Fruit fly (Drosophila melanogaster) whole organism, embryonic: ENCODE measurements around the gene CG10486.

Experiments used
- CG10462 ChIP-seq: fragments of 200-800 bp; sonication (Bioruptor generic); optimal IDR thresholded peaks from 2 replicates; lab custom pipeline; 2016; ENCODE audit warnings: missing biosample characterization, missing genetic modification characterization
- CG12071 ChIP-seq: fragments of 200-800 bp; sonication (Bioruptor generic); optimal IDR thresholded peaks from 3 replicates; lab custom pipeline; 2018; ENCODE audit warnings: missing biosample characterization, mild to moderate bottlenecking, missing genetic modification characterization
- CG12219 ChIP-seq: fragments of 200-800 bp; sonication (Bioruptor generic); optimal IDR thresholded peaks from 3 replicates; lab custom pipeline; 2018; ENCODE audit warnings: missing biosample characterization, mild to moderate bottlenecking, missing genetic modification characterization
- CG14014 ChIP-seq: fragments of 200-800 bp; sonication (Bioruptor generic); IDR thresholded peaks from 2 replicates; pipeline ENCODE4 v1.3.6; 2022; ENCODE audit warnings: missing biosample characterization, missing genetic modification characterization
- CG1647 ChIP-seq: fragments of 200-800 bp; sonication (Bioruptor generic); optimal IDR thresholded peaks from 3 replicates; lab custom pipeline; 2016; ENCODE audit warnings: missing biosample characterization, missing genetic modification characterization
- CG17186 ChIP-seq: fragments of 200-800 bp; sonication (Bioruptor generic); optimal IDR thresholded peaks from 3 replicates; lab custom pipeline; 2017; ENCODE audit warnings: missing biosample characterization, missing genetic modification reagents, missing genetic modification characterization
- CG17568 ChIP-seq: fragments of 200-800 bp; sonication (Bioruptor generic); optimal IDR thresholded peaks from 2 replicates; lab custom pipeline; 2018; ENCODE audit warnings: missing biosample characterization, mild to moderate bottlenecking, missing genetic modification characterization, moderate library complexity
- CG18011 ChIP-seq: fragments of 200-800 bp; sonication (Bioruptor generic); optimal IDR thresholded peaks from 2 replicates; lab custom pipeline; 2017; ENCODE audit warnings: missing biosample characterization, missing genetic modification characterization, mild to moderate bottlenecking, moderate library complexity, missing genotype
- CG3163 ChIP-seq: fragments of 200-800 bp; sonication (Bioruptor generic); optimal IDR thresholded peaks from 3 replicates; lab custom pipeline; 2016; ENCODE audit warnings: missing biosample characterization, missing genetic modification characterization
- CG32532 ChIP-seq: fragments of 200-800 bp; sonication (Bioruptor generic); IDR thresholded peaks from 2 replicates; pipeline ENCODE4 v1.3.6; 2022; ENCODE audit warnings: missing biosample characterization, missing genetic modification characterization
- CG34224 ChIP-seq: fragments of 200-800 bp; sonication (Bioruptor generic); IDR thresholded peaks from 3 replicates; pipeline ENCODE4 v1.3.6; 2022; ENCODE audit warnings: missing biosample characterization, missing genetic modification characterization; ENCODE audit not compliant: partially characterized antibody
- CG6791 ChIP-seq: fragments of 200-800 bp; sonication (Bioruptor generic); IDR thresholded peaks from 3 replicates; pipeline ENCODE4 v1.3.6; 2022; ENCODE audit warnings: missing biosample characterization, missing genetic modification characterization; ENCODE audit not compliant: partially characterized antibody
- CG6854 ChIP-seq: fragments of 200-800 bp; sonication (Bioruptor generic); optimal IDR thresholded peaks from 3 replicates; lab custom pipeline; 2017; ENCODE audit warnings: missing biosample characterization, mild to moderate bottlenecking, missing genetic modification characterization
- CG7372 ChIP-seq: fragments of 200-800 bp; sonication (Bioruptor generic); IDR thresholded peaks from 2 replicates; pipeline ENCODE4 v1.3.6; 2022; ENCODE audit warnings: missing biosample characterization, missing genetic modification characterization
- CG9876 ChIP-seq: fragments of 200-800 bp; sonication (Bioruptor generic); optimal IDR thresholded peaks from 2 replicates; lab custom pipeline; 2016; ENCODE audit warnings: missing biosample characterization, missing genetic modification characterization
- D ChIP-seq, 2 experiments: fragments of 200-800 bp in 1 of 2; fragments of >200 bp in 1 of 2; sonication (Bioruptor generic) in 1 of 2; optimal IDR thresholded peaks; 2 replicates in 1 of 2; 3 replicates in 1 of 2; lab custom pipeline; 2017; ENCODE audit warnings: mild to moderate bottlenecking in 1 of 2, missing biosample characterization in 1 of 2, missing genetic modification characterization in 1 of 2, missing genetic modification reagents in 1 of 2
- D19A ChIP-seq: fragments of 200-800 bp; optimal IDR thresholded peaks from 3 replicates; lab custom pipeline; 2019; ENCODE audit warnings: missing biosample characterization, mild to moderate bottlenecking, missing genetic modification characterization, moderate library complexity
- GATAe ChIP-seq: fragments of 200-800 bp; sonication (Bioruptor generic); conservative IDR thresholded peaks from 2 replicates; pipeline ENCODE4 v1.3.6; 2022; ENCODE audit warnings: missing biosample characterization, missing genetic modification characterization
- Hsf ChIP-seq: fragments of 200-800 bp; sonication (Bioruptor generic); optimal IDR thresholded peaks from 3 replicates; lab custom pipeline; 2016; ENCODE audit warnings: missing biosample characterization, missing genetic modification characterization
- Mrtf ChIP-seq: fragments of 200-800 bp; sonication (Bioruptor generic); IDR thresholded peaks from 3 replicates; pipeline ENCODE4 v1.3.6; 2022; ENCODE audit warnings: missing biosample characterization, missing genetic modification characterization
- NK7.1 ChIP-seq: fragments of 200-800 bp; sonication (Bioruptor generic); optimal IDR thresholded peaks from 3 replicates; lab custom pipeline; 2016; ENCODE audit warnings: missing biosample characterization, missing genetic modification characterization
- Optix ChIP-seq: fragments of 200-800 bp; sonication (Bioruptor generic); IDR thresholded peaks from 3 replicates; pipeline ENCODE4 v1.3.6; 2022; ENCODE audit warnings: missing biosample characterization, missing genetic modification characterization
- Pdp1 ChIP-seq, 2 experiments: fragments of 200-800 bp; sonication (Bioruptor generic); optimal IDR thresholded peaks; 3 replicates each; lab custom pipeline; 2016; ENCODE audit warnings: missing biosample characterization in 2 of 2, missing genetic modification characterization in 2 of 2, mild to moderate bottlenecking in 1 of 2, moderate library complexity in 1 of 2
- Sox102F ChIP-seq: fragments of 200-800 bp; sonication (Bioruptor generic); optimal IDR thresholded peaks from 2 replicates; lab custom pipeline; 2018; ENCODE audit warnings: missing biosample characterization, mild to moderate bottlenecking, missing genetic modification characterization, moderate library complexity
- Spps ChIP-seq: fragments of 200-800 bp; sonication (Bioruptor generic); optimal IDR thresholded peaks from 2 replicates; lab custom pipeline; 2018; ENCODE audit warnings: missing biosample characterization, mild to moderate bottlenecking, missing genetic modification characterization
- TFAM ChIP-seq: fragments of 200-800 bp; sonication (Bioruptor generic); optimal IDR thresholded peaks from 2 replicates; lab custom pipeline; 2017; ENCODE audit warnings: missing biosample characterization, missing genetic modification characterization, inconsistent platforms
- br ChIP-seq: fragments of >200 bp; optimal IDR thresholded peaks from 2 replicates; lab custom pipeline; 2017
- cato ChIP-seq: fragments of 200-800 bp; sonication (Bioruptor generic); optimal IDR thresholded peaks from 2 replicates; lab custom pipeline; 2016; ENCODE audit warnings: missing biosample characterization, missing genetic modification characterization, borderline replicate concordance
- cg ChIP-seq: fragments of 200-800 bp; sonication (Bioruptor generic); optimal IDR thresholded peaks from 3 replicates; lab custom pipeline; 2019; ENCODE audit warnings: missing biosample characterization, mild to moderate bottlenecking, missing genetic modification characterization, moderate library complexity
- crp ChIP-seq, 2 experiments: fragments of 200-800 bp; sonication (Bioruptor generic); optimal IDR thresholded peaks; 2 replicates in 1 of 2; 3 replicates in 1 of 2; lab custom pipeline; 2017; ENCODE audit warnings: missing biosample characterization in 2 of 2, missing genetic modification characterization in 2 of 2, mild to moderate bottlenecking in 1 of 2, moderate library complexity in 1 of 2
- da ChIP-seq: fragments of 200-800 bp; sonication (Bioruptor generic); optimal IDR thresholded peaks from 2 replicates; lab custom pipeline; 2016; ENCODE audit warnings: missing biosample characterization, missing genetic modification characterization
- disco-r ChIP-seq: fragments of 200-800 bp; sonication (Bioruptor generic); optimal IDR thresholded peaks from 2 replicates; lab custom pipeline; 2016; ENCODE audit warnings: missing biosample characterization, missing genetic modification characterization
- dm ChIP-seq: fragments of 200-800 bp; sonication (Bioruptor generic); optimal IDR thresholded peaks from 3 replicates; lab custom pipeline; 2016; ENCODE audit warnings: missing biosample characterization, missing genetic modification characterization
- ewg ChIP-seq: fragments of 200-800 bp; sonication (Bioruptor generic); optimal IDR thresholded peaks from 3 replicates; lab custom pipeline; 2017; ENCODE audit warnings: mild to moderate bottlenecking, missing biosample characterization, missing genetic modification reagents, missing genetic modification characterization
- fd3F ChIP-seq: fragments of 200-800 bp; sonication (Bioruptor generic); optimal IDR thresholded peaks from 2 replicates; lab custom pipeline; 2018; ENCODE audit warnings: missing biosample characterization, mild to moderate bottlenecking, missing genetic modification characterization, moderate library complexity
- gcm ChIP-seq: fragments of 200-800 bp; sonication (Bioruptor generic); optimal IDR thresholded peaks from 2 replicates; lab custom pipeline; 2019; ENCODE audit warnings: missing biosample characterization, mild to moderate bottlenecking, missing genetic modification characterization, moderate library complexity
- h ChIP-seq: fragments of >200 bp; optimal IDR thresholded peaks from 2 replicates; lab custom pipeline; 2017
- jing ChIP-seq: fragments of 200-800 bp; sonication (Bioruptor generic); optimal IDR thresholded peaks from 2 replicates; lab custom pipeline; 2018; ENCODE audit warnings: missing biosample characterization, mild to moderate bottlenecking, missing genetic modification characterization
- kni ChIP-seq: fragments of 200-800 bp; sonication (Bioruptor generic); optimal IDR thresholded peaks from 3 replicates; lab custom pipeline; 2017; ENCODE audit warnings: mild to moderate bottlenecking, missing biosample characterization, missing genetic modification reagents, missing genetic modification characterization
- lab ChIP-seq: fragments of 200-800 bp; sonication (Bioruptor generic); optimal IDR thresholded peaks from 3 replicates; lab custom pipeline; 2017; ENCODE audit warnings: missing biosample characterization, missing genetic modification characterization, mild to moderate bottlenecking, moderate library complexity, missing genetic modification reagents
- lola ChIP-seq, 3 experiments: fragments of >200 bp in 2 of 3; fragments of 200-800 bp in 1 of 3; sonication (Bioruptor generic) in 1 of 3; optimal IDR thresholded peaks; 2 replicates each; lab custom pipeline; 2017 to 2019; ENCODE audit warnings: missing biosample characterization in 3 of 3, missing genetic modification characterization in 3 of 3, mild to moderate bottlenecking in 1 of 3, moderate library complexity in 1 of 3
- luna ChIP-seq: fragments of 200-800 bp; sonication (Bioruptor generic); optimal IDR thresholded peaks from 2 replicates; lab custom pipeline; 2016; ENCODE audit warnings: missing biosample characterization, missing genetic modification characterization
- mirr ChIP-seq: fragments of 200-800 bp; sonication (Bioruptor generic); optimal IDR thresholded peaks from 3 replicates; lab custom pipeline; 2018; ENCODE audit warnings: missing biosample characterization, mild to moderate bottlenecking, missing genetic modification characterization
- pnt ChIP-seq: fragments of 200-800 bp; sonication (Bioruptor generic); optimal IDR thresholded peaks from 3 replicates; lab custom pipeline; 2016; ENCODE audit warnings: missing biosample characterization, missing genetic modification characterization
- sim ChIP-seq: fragments of 200-800 bp; sonication (Bioruptor generic); IDR thresholded peaks from 2 replicates; pipeline ENCODE4 v1.3.6; 2022; ENCODE audit warnings: missing biosample characterization, missing genetic modification characterization
- sob ChIP-seq: fragments of 200-800 bp; sonication (Bioruptor generic); IDR thresholded peaks from 2 replicates; pipeline ENCODE4 v1.3.6; 2022; ENCODE audit warnings: missing biosample characterization, missing genetic modification characterization
- tin ChIP-seq: fragments of 200-800 bp; sonication (Bioruptor generic); optimal IDR thresholded peaks from 3 replicates; lab custom pipeline; 2016; ENCODE audit warnings: missing biosample characterization, missing genetic modification characterization
- tna ChIP-seq: fragments of 200-800 bp; sonication (Bioruptor generic); IDR thresholded peaks from 2 replicates; pipeline ENCODE4 v1.3.6; 2022; ENCODE audit warnings: missing biosample characterization, missing genetic modification characterization; ENCODE audit not compliant: partially characterized antibody
- trem ChIP-seq: fragments of 200-800 bp; optimal IDR thresholded peaks from 3 replicates; lab custom pipeline; 2019; ENCODE audit warnings: missing biosample characterization, mild to moderate bottlenecking, missing genetic modification characterization, moderate library complexity
- wor ChIP-seq: fragments of 200-800 bp; sonication (Bioruptor generic); IDR thresholded peaks from 2 replicates; pipeline ENCODE4 v1.3.6; 2022; ENCODE audit warnings: missing biosample characterization, missing genetic modification characterization

The CG10486 gene

DNA sequence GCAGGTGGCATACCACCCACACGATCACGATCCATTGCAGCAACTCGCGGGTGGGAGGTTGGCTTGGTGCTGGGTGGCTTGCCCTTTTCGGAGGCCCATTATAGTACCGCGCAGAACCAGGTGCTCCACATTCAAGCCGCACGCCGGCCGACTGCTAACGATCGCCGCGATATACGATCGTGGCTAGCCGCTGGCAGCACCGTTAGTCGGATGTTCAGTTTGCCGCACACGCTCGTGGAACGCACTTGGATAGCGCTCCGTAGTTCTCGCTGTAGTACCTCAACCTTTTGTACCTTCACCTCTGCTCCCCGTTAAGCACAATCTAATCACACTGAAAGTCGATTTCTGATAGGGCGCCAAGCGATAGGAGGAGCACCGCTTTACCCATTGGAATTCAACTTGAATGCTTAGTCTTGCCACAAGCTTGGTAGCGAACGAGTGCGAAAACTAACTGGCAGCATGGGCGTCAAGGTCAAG is 17.2 kb upstream of the CG10486 start, which contains the start of gene CG33523 (continued):
- TF ChIP-seq D19A (tag; lab: Kevin White, UChicago) (no peak), TFAM (no peak), cato (GFP tag; lab: Kevin White, UChicago) (no peak), luna (GFP tag; lab: Kevin White, UChicago) (no peak), jing (GFP tag; lab: Kevin White, UChicago) (no peak), trem (tag; lab: Kevin White, UChicago) (no peak), CG6854 (GFP tag; lab: Kevin White, UChicago) (no peak), dm (GFP tag; lab: Kevin White, UChicago) (no peak), CG7372 (GFP tag; lab: Robert Waterston, UW) (no peak), disco-r (GFP tag; lab: Kevin White, UChicago) (no peak), lola (GFP tag; optimal IDR thresholded peaks at IDR 0.05; lab: Kevin White, UChicago) (no peak), CG6791 (GFP tag; lab: Robert Waterston, UW) (no peak), sob (no peak; the same call in 1 of the 2 replicates), CG10462 (no peak), cg (GFP tag; lab: Kevin White, UChicago) (no peak), gcm (no peak), Optix (GFP tag; lab: Robert Waterston, UW) (no peak; the same call in 2 of the 3 replicates), CG18011 (GFP tag; lab: Kevin White, UChicago) (no peak), pnt (GFP tag; lab: Kevin White, UChicago) (no peak), D (optimal IDR thresholded peaks at IDR 0.05; lab: Kevin White, UChicago) (no peak), D (GFP tag; optimal IDR thresholded peaks at IDR 0.05; lab: Kevin White, UChicago) (no peak), tin (GFP tag; lab: Kevin White, UChicago) (no peak), ewg (no peak), NK7.1 (GFP tag; lab: Kevin White, UChicago) (no peak), sim (GFP tag; lab: Robert Waterston, UW) (no peak), fd3F (GFP tag; lab: Kevin White, UChicago) (no peak), h (lab: Kevin White, UChicago) (no peak), Sox102F (GFP tag; lab: Kevin White, UChicago) (no peak), wor (GFP tag; lab: Robert Waterston, UW) (no peak), CG9876 (GFP tag; lab: Kevin White, UChicago) (no peak), tna (GFP tag; lab: Robert Waterston, UW) (no peak), CG1647 (GFP tag; lab: Kevin White, UChicago) (no peak), GATAe (GFP tag; lab: Robert Waterston, UW) (peak; percentile 94), mirr (GFP tag; lab: Kevin White, UChicago) (peak; percentile 66), br (lab: Kevin White, UChicago) (no peak), Hsf (GFP tag; lab: Kevin White, UChicago) (no peak), Spps (tag; lab: Kevin White, UChicago) (no peak), CG17568 (GFP tag; lab: Kevin White, UChicago) (no peak), CG34224 (GFP tag; lab: Robert Waterston, UW) (no peak), CG17186 (GFP tag; lab: Kevin White, UChicago) (no peak), Pdp1 (GFP tag; optimal IDR thresholded peaks at IDR 0.05; lab: Kevin White, UChicago) (no peak), crp (GFP tag; optimal IDR thresholded peaks at IDR 0.05; lab: Kevin White, UChicago) (no peak), CG12219 (no peak), lab (GFP tag; lab: Kevin White, UChicago) (peak; percentile 67), CG3163 (GFP tag; lab: Kevin White, UChicago) (no peak), CG14014 (GFP tag; lab: Robert Waterston, UW) (peak; percentile 15; the same call in 1 of the 2 replicates), CG32532 (GFP tag; lab: Robert Waterston, UW) (no peak), kni (GFP tag; lab: Kevin White, UChicago) (peak; percentile 80), da (GFP tag; lab: Kevin White, UChicago) (no peak), Mrtf (no peak), CG12071 (no peak)
